Fruit fly (Drosophila melanogaster) whole organism, wandering third instar larva: Measurements from ENCODE around the gene CG46308.

ENCODE experiments used
- Dfd ChIP-seq: fragments of >200 bp; optimal IDR thresholded peaks from 2 replicates; lab custom pipeline; 2017; ENCODE audit warnings: missing biosample characterization, missing genetic modification characterization
- HLH106 ChIP-seq: fragments of 200-800 bp; optimal IDR thresholded peaks from 3 replicates; lab custom pipeline; 2019; ENCODE audit warnings: missing biosample characterization, mild to moderate bottlenecking, missing genetic modification characterization, moderate library complexity
- OdsH ChIP-seq: fragments of 200-800 bp; sonication (Bioruptor generic); optimal IDR thresholded peaks from 2 replicates; lab custom pipeline; 2016; ENCODE audit warnings: missing biosample characterization, mild to moderate bottlenecking, missing genetic modification characterization
- fru ChIP-seq: fragments of 200-800 bp; sonication (Bioruptor generic); optimal IDR thresholded peaks from 3 replicates; lab custom pipeline; 2016; ENCODE audit warnings: missing biosample characterization, mild to moderate bottlenecking, missing genetic modification characterization
- jim ChIP-seq: fragments of 175-275, 200-325 bp; sonication (Bioruptor generic); optimal IDR thresholded peaks from 2 replicates; lab custom pipeline; 2016; ENCODE audit warnings: missing biosample characterization, mild to moderate bottlenecking, missing genetic modification characterization
- rgr ChIP-seq: fragments of 200-800 bp; sonication (Bioruptor generic); optimal IDR thresholded peaks from 3 replicates; lab custom pipeline; 2016; ENCODE audit warnings: missing biosample characterization, mild to moderate bottlenecking, missing genetic modification characterization

DNA sequence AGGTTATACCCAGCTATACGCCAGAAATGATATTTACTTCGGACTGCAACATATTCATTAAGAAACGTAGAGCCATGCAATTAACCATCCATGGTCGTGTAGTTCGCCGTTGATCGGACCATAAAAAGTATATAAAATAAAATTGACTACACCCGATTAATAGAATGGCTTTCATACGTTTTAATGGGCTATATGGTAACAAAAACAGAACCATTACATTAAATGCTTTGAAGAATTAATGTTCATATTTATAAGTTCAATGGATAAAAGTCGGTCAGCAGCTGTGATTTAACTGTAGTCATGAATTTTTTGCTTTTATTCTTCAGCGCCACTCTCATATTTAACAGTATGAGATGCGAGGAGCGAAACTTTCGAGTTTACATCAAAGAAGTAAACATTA is 71.0 kb downstream of the CG46308 start, which contains the start of gene CG33645:
- TF ChIP-seq fru (GFP tag; lab: Kevin White, UChicago) (no peak), HLH106 (tag; lab: Kevin White, UChicago) (no peak), OdsH (GFP tag; lab: Kevin White, UChicago) (no peak), Dfd (GFP tag; lab: Kevin White, UChicago) (no peak), rgr (GFP tag; lab: Kevin White, UChicago) (no peak), jim (GFP tag; lab: Kevin White, UChicago) (no peak)
